Fruit fly (Drosophila melanogaster) whole organism, embryonic: Measurements from ENCODE around the gene ThrRS.

ENCODE experiments used
- Blimp-1 ChIP-seq: fragments of 200-800 bp; sonication (Bioruptor generic); optimal IDR thresholded peaks from 3 replicates; lab custom pipeline; 2018; ENCODE audit warnings: missing biosample characterization, missing genetic modification characterization, mild to moderate bottlenecking, moderate library complexity, missing genetic modification reagents
- CG10321 ChIP-seq: fragments of 200-800 bp; sonication (Bioruptor generic); IDR thresholded peaks from 2 replicates; pipeline ENCODE4 v1.3.6; 2022; ENCODE audit warnings: missing biosample characterization, missing genetic modification characterization
- CG12299 ChIP-seq: fragments of 200-800 bp; sonication (Bioruptor generic); optimal IDR thresholded peaks from 2 replicates; lab custom pipeline; 2018; ENCODE audit warnings: missing biosample characterization, mild to moderate bottlenecking, missing genetic modification characterization
- CG12744 ChIP-seq: fragments of 200-800 bp; sonication (Bioruptor generic); optimal IDR thresholded peaks from 2 replicates; lab custom pipeline; 2016; ENCODE audit warnings: missing biosample characterization, missing genetic modification characterization
- CG15479 ChIP-seq: fragments of 200-800 bp; sonication (Bioruptor generic); optimal IDR thresholded peaks from 3 replicates; lab custom pipeline; 2019; ENCODE audit warnings: missing biosample characterization, mild to moderate bottlenecking, missing genetic modification characterization, moderate library complexity
- CG15601 ChIP-seq: fragments of 200-800 bp; sonication (Bioruptor generic); optimal IDR thresholded peaks from 3 replicates; lab custom pipeline; 2019; ENCODE audit warnings: missing biosample characterization, mild to moderate bottlenecking, missing genetic modification characterization, moderate library complexity
- CG17829 ChIP-seq: fragments of 200-800 bp; optimal IDR thresholded peaks from 2 replicates; lab custom pipeline; 2019; ENCODE audit warnings: missing biosample characterization, mild to moderate bottlenecking, missing genetic modification characterization, moderate library complexity
- CG1832 ChIP-seq: fragments of 200-800 bp; sonication (Bioruptor generic); optimal IDR thresholded peaks from 2 replicates; lab custom pipeline; 2017; ENCODE audit warnings: missing biosample characterization, mild to moderate bottlenecking, missing genetic modification characterization, inconsistent platforms
- CG3163 ChIP-seq: fragments of 200-800 bp; sonication (Bioruptor generic); optimal IDR thresholded peaks from 3 replicates; lab custom pipeline; 2016; ENCODE audit warnings: missing biosample characterization, missing genetic modification characterization
- CG3838 ChIP-seq: fragments of 200-800 bp; sonication (Bioruptor generic); optimal IDR thresholded peaks from 3 replicates; lab custom pipeline; 2016; ENCODE audit warnings: missing biosample characterization, missing genetic modification characterization
- CG4328 ChIP-seq: fragments of 200-800 bp; sonication (Bioruptor generic); optimal IDR thresholded peaks from 3 replicates; lab custom pipeline; 2017; ENCODE audit warnings: missing biosample characterization, missing genetic modification reagents, missing genetic modification characterization
- CG8478 ChIP-seq: fragments of >200 bp; optimal IDR thresholded peaks from 2 replicates; lab custom pipeline; 2018
- CG8924 ChIP-seq: fragments of 200-800 bp; optimal IDR thresholded peaks from 3 replicates; lab custom pipeline; 2019; ENCODE audit warnings: missing biosample characterization, mild to moderate bottlenecking, missing genetic modification characterization, moderate library complexity
- CTCF ChIP-seq: fragments of 200-800 bp; sonication (Bioruptor generic); optimal IDR thresholded peaks from 2 replicates; lab custom pipeline; 2017; ENCODE audit warnings: missing biosample characterization, mild to moderate bottlenecking, missing genetic modification characterization, moderate library complexity
- Dip3 ChIP-seq: fragments of 200-800 bp; sonication (Bioruptor generic); optimal IDR thresholded peaks from 3 replicates; lab custom pipeline; 2016; ENCODE audit warnings: missing biosample characterization, missing genetic modification characterization
- Dll ChIP-seq: fragments of 200-800 bp; sonication (Bioruptor generic); IDR thresholded peaks from 4 replicates; pipeline ENCODE4 v1.3.6; 2022; ENCODE audit warnings: missing biosample characterization, missing genetic modification characterization; ENCODE audit not compliant: partially characterized antibody
- Ets65A ChIP-seq: fragments of 200-800 bp; sonication (Bioruptor generic); peaks from one replicate; lab custom pipeline; 2016; ENCODE audit warnings: missing biosample characterization, missing genetic modification characterization
- Jarid2 ChIP-seq: fragments of 200-800 bp; sonication (Bioruptor generic); optimal IDR thresholded peaks from 3 replicates; lab custom pipeline; 2017; ENCODE audit warnings: mild to moderate bottlenecking, missing biosample characterization, missing genetic modification reagents, missing genetic modification characterization
- MTF-1 ChIP-seq: fragments of 200-800 bp; sonication (Bioruptor generic); optimal IDR thresholded peaks from 2 replicates; lab custom pipeline; 2018; ENCODE audit warnings: missing biosample characterization, mild to moderate bottlenecking, missing genetic modification characterization, borderline replicate concordance
- NFAT ChIP-seq: fragments of 200-800 bp; sonication (Bioruptor generic); IDR thresholded peaks from 2 replicates; pipeline ENCODE4 v1.3.6; 2022; ENCODE audit warnings: missing biosample characterization, missing genetic modification characterization
- NK7.1 ChIP-seq: fragments of 200-800 bp; sonication (Bioruptor generic); optimal IDR thresholded peaks from 3 replicates; lab custom pipeline; 2016; ENCODE audit warnings: missing biosample characterization, missing genetic modification characterization
- Nf-YA ChIP-seq: fragments of 200-800 bp; sonication (Bioruptor generic); IDR thresholded peaks from 2 replicates; pipeline ENCODE4 v1.3.6; 2022; ENCODE audit warnings: missing biosample characterization, missing genetic modification characterization
- Nf-YB ChIP-seq: fragments of 200-800 bp; sonication (Bioruptor generic); optimal IDR thresholded peaks from 3 replicates; lab custom pipeline; 2019; ENCODE audit warnings: missing biosample characterization, mild to moderate bottlenecking, missing genetic modification characterization, moderate library complexity
- Nf-YC ChIP-seq: fragments of 200-800 bp; optimal IDR thresholded peaks from 3 replicates; lab custom pipeline; 2019; ENCODE audit warnings: missing biosample characterization, mild to moderate bottlenecking, missing genetic modification characterization, moderate library complexity
- Oaz ChIP-seq: fragments of 200-800 bp; sonication (Bioruptor generic); IDR thresholded peaks from 2 replicates; pipeline ENCODE4 v1.3.6; 2022; ENCODE audit warnings: missing biosample characterization, missing genetic modification characterization
- PHDP ChIP-seq: fragments of 200-800 bp; sonication (Bioruptor generic); optimal IDR thresholded peaks from 3 replicates; lab custom pipeline; 2018; ENCODE audit warnings: missing biosample characterization, mild to moderate bottlenecking, missing genetic modification characterization, moderate library complexity
- Rfx ChIP-seq: fragments of 200-800 bp; sonication (Bioruptor generic); IDR thresholded peaks from 2 replicates; pipeline ENCODE4 v1.3.6; 2022; ENCODE audit warnings: missing biosample characterization, missing genetic modification characterization
- Scr ChIP-seq: fragments of 200-800 bp; sonication (Bioruptor generic); IDR thresholded peaks from 2 replicates; pipeline ENCODE4 v1.3.6; 2022; ENCODE audit warnings: missing biosample characterization, missing genetic modification characterization; ENCODE audit not compliant: partially characterized antibody
- amos ChIP-seq: fragments of 200-800 bp; sonication (Bioruptor generic); IDR thresholded peaks from 2 replicates; pipeline ENCODE4 v1.3.6; 2022; ENCODE audit warnings: missing biosample characterization, missing genetic modification characterization; ENCODE audit not compliant: partially characterized antibody
- ase ChIP-seq: fragments of 200-800 bp; sonication (Bioruptor generic); IDR thresholded peaks from 3 replicates; pipeline ENCODE4 v1.3.6; 2022; ENCODE audit warnings: missing biosample characterization, missing genetic modification characterization
- bsh ChIP-seq, 2 experiments: fragments of 200-800 bp; sonication (Bioruptor generic); optimal IDR thresholded peaks; 2 replicates each; lab custom pipeline; 2017 to 2018; ENCODE audit warnings: mild to moderate bottlenecking in 2 of 2, missing biosample characterization in 2 of 2, missing genetic modification characterization in 2 of 2, moderate library complexity in 1 of 2
- cad ChIP-seq: fragments of >200 bp; optimal IDR thresholded peaks from 2 replicates; lab custom pipeline; 2017; ENCODE audit warnings: missing biosample characterization, missing genetic modification characterization
- chinmo ChIP-seq: fragments of 200-800 bp; sonication (Bioruptor generic); IDR thresholded peaks from 4 replicates; pipeline ENCODE4 v1.3.6; 2022; ENCODE audit warnings: missing biosample characterization, missing genetic modification characterization; ENCODE audit not compliant: partially characterized antibody
- ci ChIP-seq: fragments of 200-800 bp; sonication (Bioruptor generic); IDR thresholded peaks from 3 replicates; pipeline ENCODE4 v1.3.6; 2022; ENCODE audit warnings: missing biosample characterization, missing genetic modification characterization
- eyg ChIP-seq: fragments of 200-800 bp; sonication (Bioruptor generic); optimal IDR thresholded peaks from 3 replicates; lab custom pipeline; 2016; ENCODE audit warnings: missing biosample characterization, missing genetic modification characterization
- grn ChIP-seq: fragments of 200-800 bp; sonication (Bioruptor generic); optimal IDR thresholded peaks from 3 replicates; lab custom pipeline; 2017; ENCODE audit warnings: missing biosample characterization, missing genetic modification characterization
- mld ChIP-seq: fragments of 200-800 bp; sonication (Bioruptor generic); IDR thresholded peaks from 3 replicates; pipeline ENCODE4 v1.3.6; 2022; ENCODE audit warnings: missing biosample characterization, missing genetic modification characterization; ENCODE audit not compliant: partially characterized antibody
- nerfin-1 ChIP-seq: fragments of 200-800 bp; sonication (Bioruptor generic); optimal IDR thresholded peaks from 3 replicates; lab custom pipeline; 2019; ENCODE audit warnings: missing biosample characterization, mild to moderate bottlenecking, missing genetic modification characterization, moderate library complexity
- prd ChIP-seq, 3 experiments: fragments of >200 bp in 2 of 3; fragments of 200-800 bp in 1 of 3; sonication (Bioruptor generic) in 1 of 3; optimal IDR thresholded peaks in 2 of 3; IDR thresholded peaks in 1 of 3; 2 replicates in 2 of 3; 3 replicates in 1 of 3; pipeline versions ENCODE4 v1.3.6 to Lab custom; 2017 to 2022; ENCODE audit warnings: missing biosample characterization in 1 of 3, missing genetic modification characterization in 1 of 3
- tgo ChIP-seq: fragments of 200-800 bp; sonication (Bioruptor generic); IDR thresholded peaks from 3 replicates; pipeline ENCODE4 v1.3.6; 2022; ENCODE audit warnings: missing biosample characterization, missing genetic modification characterization
- tll ChIP-seq, 2 experiments: fragments of 200-800 bp in 1 of 2; fragments of >200 bp in 1 of 2; sonication (Bioruptor generic) in 1 of 2; optimal IDR thresholded peaks; 2 replicates each; lab custom pipeline; 2017 to 2019; ENCODE audit warnings: missing biosample characterization in 2 of 2, missing genetic modification characterization in 2 of 2, mild to moderate bottlenecking in 1 of 2, moderate library complexity in 1 of 2
- tna ChIP-seq: fragments of 200-800 bp; sonication (Bioruptor generic); IDR thresholded peaks from 2 replicates; pipeline ENCODE4 v1.3.6; 2022; ENCODE audit warnings: missing biosample characterization, missing genetic modification characterization; ENCODE audit not compliant: partially characterized antibody
- zen ChIP-seq: fragments of 200-800 bp; sonication (Bioruptor generic); optimal IDR thresholded peaks from 3 replicates; lab custom pipeline; 2018; ENCODE audit warnings: missing biosample characterization, mild to moderate bottlenecking, missing genetic modification characterization, moderate library complexity
- zen2 ChIP-seq: fragments of 200-800 bp; sonication (Bioruptor generic); IDR thresholded peaks from 3 replicates; pipeline ENCODE4 v1.3.6; 2022; ENCODE audit warnings: missing biosample characterization, missing genetic modification characterization; ENCODE audit not compliant: partially characterized antibody

The ThrRS gene

dm6 chr2L:12081118-12081665, 22.4 kb upstream of the ThrRS start (continued):
- TF ChIP-seq zen (tag; lab: Kevin White, UChicago) (peak; percentile 90), Rfx (GFP tag; lab: Robert Waterston, UW) (no peak), CG10321 (GFP tag; lab: Robert Waterston, UW) (no peak), NFAT (GFP tag; lab: Robert Waterston, UW) (no peak), amos (0 out of 2 replicates have a peak, but pooled peaks have one; percentile 14), grn (no peak), Oaz (GFP tag; lab: Robert Waterston, UW) (no peak), NK7.1 (GFP tag; lab: Kevin White, UChicago) (no peak)

dm6 chr2L:12085010-12085409, 18.5 kb upstream of the ThrRS start:
- TF ChIP-seq Ets65A (GFP tag; lab: Kevin White, UChicago) = peak; percentile 72
- TF ChIP-seq zen (tag; lab: Kevin White, UChicago) = peak; percentile 59
- peak; percentile 83 for TF ChIP-seq cad (GFP tag; lab: Kevin White, UChicago)
- TF ChIP-seq tgo (GFP tag; lab: Robert Waterston, UW) = no peak

DNA sequence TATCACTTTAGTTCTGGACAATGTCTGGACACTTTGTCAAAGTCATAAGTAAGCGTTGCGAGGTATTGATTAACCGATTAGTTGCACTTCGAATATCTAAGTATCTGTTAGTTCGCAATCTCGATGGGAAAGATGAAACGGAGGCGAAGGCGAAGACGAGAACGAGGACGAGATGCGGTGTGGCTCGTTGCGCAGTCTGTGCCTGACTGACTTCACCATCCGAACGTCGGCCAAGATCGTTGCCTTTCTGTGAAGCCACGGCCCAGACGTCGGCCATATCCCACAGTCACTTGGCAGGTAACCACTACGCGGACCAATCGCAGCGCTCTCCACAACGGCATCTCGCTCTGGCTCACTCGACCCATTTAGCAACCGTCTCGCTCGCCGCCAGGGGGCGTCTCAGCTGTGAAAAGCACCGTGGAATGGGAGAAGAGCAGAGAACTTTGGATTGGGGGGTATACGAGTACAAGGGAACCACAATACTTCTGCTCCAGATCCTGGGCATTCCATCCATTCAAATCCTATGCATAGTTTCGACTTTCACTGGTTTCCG, 17.9 kb upstream of the ThrRS start, which contains the start of gene prd:
prd (minus strand) TSS at position 209 of the 553 bp plus-strand sequence.
- peak; percentile 98 for TF ChIP-seq Nf-YB (GFP tag; lab: Kevin White, UChicago)
- peak; percentile 39; the same call in 1 of the 4 replicates for TF ChIP-seq Dll (GFP tag; lab: Robert Waterston, UW)
- TF ChIP-seq CG17829 (tag; lab: Kevin White, UChicago) = peak; percentile 2
- TF ChIP-seq CG8478 = peak; percentile 85
- peak; percentile 97 for TF ChIP-seq Nf-YC (tag; lab: Kevin White, UChicago)
- TF ChIP-seq zen2 (GFP tag; lab: Robert Waterston, UW) = peak; percentile 27; the same call in 1 of the 3 replicates
- peak in 1 of 2 experiments; percentile 91 for TF ChIP-seq tll (GFP tag; optimal IDR thresholded peaks at IDR 0.05; lab: Kevin White, UChicago)
- peak; percentile 76 for TF ChIP-seq CG15479 (GFP tag; lab: Kevin White, UChicago)
- no peak for TF ChIP-seq CG12299 (tag; lab: Kevin White, UChicago)
- peak; percentile 36 for TF ChIP-seq Jarid2
- no peak for TF ChIP-seq bsh (GFP tag; optimal IDR thresholded peaks at IDR 0.05; lab: Kevin White, UChicago)
- peak; percentile 88 for TF ChIP-seq CTCF (GFP tag; lab: Kevin White, UChicago)
- no peak for TF ChIP-seq nerfin-1 (tag; lab: Kevin White, UChicago)
- no peak for TF ChIP-seq CG12744 (GFP tag; lab: Kevin White, UChicago)
- no peak for TF ChIP-seq Dip3 (GFP tag; lab: Kevin White, UChicago)
- TF ChIP-seq prd (optimal IDR thresholded peaks at IDR 0.05; lab: Kevin White, UChicago) = no peak
- peak; percentile 50; the same call in 1 of the 3 replicates for TF ChIP-seq prd (GFP tag; IDR thresholded peaks at IDR 0.05; lab: Robert Waterston, UW)
- no peak for TF ChIP-seq CG15601 (tag; lab: Kevin White, UChicago)
- TF ChIP-seq CG1832 (GFP tag; lab: Kevin White, UChicago) = peak; percentile 89
- no peak for TF ChIP-seq ase (GFP tag; lab: Robert Waterston, UW)
- 0 out of 4 replicates have a peak, but pooled peaks have one; percentile 36 for TF ChIP-seq chinmo
- TF ChIP-seq mld = 0 out of 3 replicates have a peak, but pooled peaks have one; percentile 31
- TF ChIP-seq Nf-YA (GFP tag; lab: Robert Waterston, UW) = peak; percentile 86

dm6 chr2L:12087442-12087841, 16.1 kb upstream of the ThrRS start:
- TF ChIP-seq tna (GFP tag; lab: Robert Waterston, UW) = no peak
- TF ChIP-seq PHDP = no peak
- TF ChIP-seq CG4328 = no peak
- no peak for TF ChIP-seq CG3163 (GFP tag; lab: Kevin White, UChicago)
- TF ChIP-seq CG8924 (tag; lab: Kevin White, UChicago) = no peak
- no peak for TF ChIP-seq Blimp-1
- TF ChIP-seq Scr (GFP tag; lab: Robert Waterston, UW) = no peak
- TF ChIP-seq zen (tag; lab: Kevin White, UChicago) = peak; percentile 39
- TF ChIP-seq cad (GFP tag; lab: Kevin White, UChicago) = peak; percentile 98
- no peak for TF ChIP-seq CG3838 (GFP tag; lab: Kevin White, UChicago)
- TF ChIP-seq MTF-1 (GFP tag; lab: Kevin White, UChicago) = no peak
- no peak for TF ChIP-seq chinmo
- no peak for TF ChIP-seq eyg
- TF ChIP-seq tll (GFP tag; optimal IDR thresholded peaks at IDR 0.05; lab: Kevin White, UChicago) = peak in 1 of 2 experiments; percentile 69
- TF ChIP-seq ci (GFP tag; lab: Robert Waterston, UW) = no peak
